Worm (Caenorhabditis elegans): Measurements from ENCODE around the gene srh-60.

DNA sequence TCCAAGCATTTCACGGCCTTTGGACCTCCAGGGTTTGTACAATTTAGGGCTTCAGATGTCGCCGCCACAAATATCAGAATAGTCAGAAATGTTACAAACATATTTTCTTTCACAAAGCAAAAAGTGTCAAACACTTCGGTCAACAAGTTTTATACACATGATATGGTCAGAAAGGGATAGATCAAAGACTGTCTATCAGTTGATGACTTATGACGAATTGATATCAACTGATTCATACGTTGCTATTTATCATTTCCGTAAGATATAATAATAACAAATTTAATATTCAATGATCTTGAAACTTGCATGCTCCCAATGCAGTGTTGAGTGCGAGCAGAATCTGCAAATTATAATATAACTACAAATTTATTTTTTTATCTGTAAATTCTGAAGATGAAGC lies 22.9 kb upstream of the srh-60 start, which contains the start of gene W10G11.1:
- no peak for TF ChIP-seq set-16 (GFP tag; IDR thresholded peaks at IDR 0.05)
- TF ChIP-seq nhr-76 (tag; optimal IDR thresholded peaks at IDR 0.05) = no peak
- no peak for TF ChIP-seq lin-13 (GFP tag; optimal IDR thresholded peaks at IDR 0.05)
- no peak for TF ChIP-seq ceh-32 (tag; optimal IDR thresholded peaks at IDR 0.05; ENCODE audit: poor library complexity)
- TF ChIP-seq lsy-2 (tag; optimal IDR thresholded peaks at IDR 0.05) = no peak
- TF ChIP-seq jun-1 (tag; optimal IDR thresholded peaks at IDR 0.05) = no peak
- TF ChIP-seq lin-38 (GFP tag; IDR thresholded peaks at IDR 0.05) = no peak
- no peak for TF ChIP-seq ztf-11 (tag; optimal IDR thresholded peaks at IDR 0.05)
- TF ChIP-seq mdt-29 (GFP tag; IDR thresholded peaks at IDR 0.05) = no peak
- no peak for TF ChIP-seq nhr-237 (tag; optimal IDR thresholded peaks at IDR 0.05)
- TF ChIP-seq snpc-1.2 (GFP tag; IDR thresholded peaks at IDR 0.05) = no peak

Data from whole organism, L4 larva.